Fruit fly (Drosophila melanogaster) whole organism: ENCODE results near the gene mtDNA-helicase.

ENCODE experiments used
- CG8478 ChIP-seq: fragments of >200 bp; optimal IDR thresholded peaks from 2 replicates; lab custom pipeline; 2018; ENCODE audit warnings: inconsistent platforms
- Dll ChIP-seq: fragments of >200 bp; optimal IDR thresholded peaks from 2 replicates; lab custom pipeline; 2017
- pan ChIP-seq: fragments of >200 bp; optimal IDR thresholded peaks from 2 replicates; lab custom pipeline; 2017
- psq ChIP-seq: fragments of >200 bp; optimal IDR thresholded peaks from 2 replicates; lab custom pipeline; 2017
- usp ChIP-seq: fragments of >200 bp; optimal IDR thresholded peaks from 2 replicates; lab custom pipeline; 2017; ENCODE audit warnings: missing biosample characterization, missing genetic modification characterization, mixed read lengths

- no peak for TF ChIP-seq usp (GFP tag; lab: Kevin White, UChicago)
- no peak for TF ChIP-seq psq (lab: Kevin White, UChicago)
- no peak for TF ChIP-seq CG8478 (lab: Kevin White, UChicago)
- TF ChIP-seq pan: no peak
- no peak for TF ChIP-seq Dll
Observed at dm6 chr2L:9850788-9851187, 42.5 kb downstream of the mtDNA-helicase start.
